Worm (Caenorhabditis elegans): ENCODE measurements around the gene Y54G9A.5.
A peak's percentile ranks its signal among the peaks of the same experiment; 100 is the strongest.

Gene Y54G9A.5

ce11 chrII:13694712-13695111 is 28.1 kb upstream of the Y54G9A.5 start, which contains the start of gene rpoa-1:
rpoa-1 (minus strand) TSS chrII:13694795.
- TF ChIP-seq ceh-16 (tag; optimal IDR thresholded peaks at IDR 0.05) (no peak), C34F6.9 (tag; optimal IDR thresholded peaks at IDR 0.05) (peak; percentile 46), unc-55 (GFP tag; optimal IDR thresholded peaks at IDR 0.05) (peak; percentile 44), nhr-10 (tag; optimal IDR thresholded peaks at IDR 0.05) (no peak), ama-1 (optimal IDR thresholded peaks at IDR 0.05) (no peak), alr-1 (tag; optimal IDR thresholded peaks at IDR 0.05) (no peak), crh-2 (tag; optimal IDR thresholded peaks at IDR 0.05) (no peak), nhr-12 (tag; optimal IDR thresholded peaks at IDR 0.05) (no peak), nhr-21 (tag; optimal IDR thresholded peaks at IDR 0.05) (no peak), sma-9 (GFP tag; optimal IDR thresholded peaks at IDR 0.05) (no peak), sma-9 (tag; optimal IDR thresholded peaks at IDR 0.05) (no peak), dmd-4 (tag; optimal IDR thresholded peaks at IDR 0.05) (no peak), elt-3 (tag; optimal IDR thresholded peaks at IDR 0.05) (no peak), gmeb-1 (tag; optimal IDR thresholded peaks at IDR 0.05) (peak; percentile 25), nhr-25 (tag; optimal IDR thresholded peaks at IDR 0.05) (no peak), nhr-77 (tag; optimal IDR thresholded peaks at IDR 0.05) (no peak), mdl-1 (tag; optimal IDR thresholded peaks at IDR 0.05) (no peak), ZK546.5 (tag; optimal IDR thresholded peaks at IDR 0.05) (no peak), elt-1 (tag; optimal IDR thresholded peaks at IDR 0.05) (no peak), sem-4 (tag; optimal IDR thresholded peaks at IDR 0.05) (no peak), lin-39 (tag; optimal IDR thresholded peaks at IDR 0.05) (no peak), ztf-1 (GFP tag; conservative IDR thresholded peaks at IDR 0.05) (no peak), egl-27 (tag; optimal IDR thresholded peaks at IDR 0.05) (no peak), skn-1 (tag; optimal IDR thresholded peaks at IDR 0.05) (no peak), lsy-2 (tag; optimal IDR thresholded peaks at IDR 0.05) (peak in 1 of 2 experiments; percentile 70), ceh-82 (tag; optimal IDR thresholded peaks at IDR 0.05) (no peak), unc-39 (tag; optimal IDR thresholded peaks at IDR 0.05) (no peak), F13H6.1 (tag; optimal IDR thresholded peaks at IDR 0.05) (no peak), fos-1 (tag; optimal IDR thresholded peaks at IDR 0.05) (peak; percentile 0), ztf-11 (tag; optimal IDR thresholded peaks at IDR 0.05) (no peak)

- TF ChIP-seq egl-27 (tag; optimal IDR thresholded peaks at IDR 0.05) (no peak), unc-55 (GFP tag; optimal IDR thresholded peaks at IDR 0.05) (no peak), mab-5 (tag; optimal IDR thresholded peaks at IDR 0.05) (no peak), fos-1 (tag; optimal IDR thresholded peaks at IDR 0.05) (peak; percentile 26), ztf-4 (tag; optimal IDR thresholded peaks at IDR 0.05) (no peak)
These were observed 27.2 kb upstream of the Y54G9A.5 start, which contains the start of gene kqt-3 for ce11 chrII:13695343-13696332. kqt-3 (plus strand) TSS chrII:13696282.

- no peak for TF ChIP-seq gmeb-1 (tag; optimal IDR thresholded peaks at IDR 0.05)
- TF ChIP-seq crh-2 (tag; optimal IDR thresholded peaks at IDR 0.05), result no peak
- TF ChIP-seq R02D3.7 (tag; optimal IDR thresholded peaks at IDR 0.05), result no peak
- TF ChIP-seq ceh-16 (tag; optimal IDR thresholded peaks at IDR 0.05), result no peak
- no peak for TF ChIP-seq snpc-4 (tag; optimal IDR thresholded peaks at IDR 0.05)
- no peak for TF ChIP-seq alr-1 (tag; optimal IDR thresholded peaks at IDR 0.05)
- no peak for TF ChIP-seq mab-5 (tag; optimal IDR thresholded peaks at IDR 0.05)
- TF ChIP-seq mbf-1 (tag; optimal IDR thresholded peaks at IDR 0.05), result no peak
- no peak for TF ChIP-seq ZK546.5 (tag; optimal IDR thresholded peaks at IDR 0.05)
- no peak for TF ChIP-seq blmp-1 (tag; optimal IDR thresholded peaks at IDR 0.05; ENCODE audit: insufficient read depth)
- no peak for TF ChIP-seq sma-3 (GFP tag; optimal IDR thresholded peaks at IDR 0.05)
- no peak for TF ChIP-seq ama-1 (optimal IDR thresholded peaks at IDR 0.05)
- no peak for TF ChIP-seq lin-39 (tag; optimal IDR thresholded peaks at IDR 0.05)
- no peak for TF ChIP-seq C34F6.9 (tag; optimal IDR thresholded peaks at IDR 0.05)
- TF ChIP-seq ztf-11 (tag; optimal IDR thresholded peaks at IDR 0.05), result no peak
- no peak for TF ChIP-seq unc-39 (tag; optimal IDR thresholded peaks at IDR 0.05)
- no peak for TF ChIP-seq egl-27 (tag; optimal IDR thresholded peaks at IDR 0.05)
- no peak for TF ChIP-seq nhr-237 (tag; optimal IDR thresholded peaks at IDR 0.05)
- TF ChIP-seq nhr-6 (tag; optimal IDR thresholded peaks at IDR 0.05), result no peak
These were observed 25.1 kb upstream of the Y54G9A.5 start for ce11 chrII:13697691-13698090.
